Fruit fly (Drosophila melanogaster): ENCODE data around the gene pxb.

The pxb gene

DNA sequence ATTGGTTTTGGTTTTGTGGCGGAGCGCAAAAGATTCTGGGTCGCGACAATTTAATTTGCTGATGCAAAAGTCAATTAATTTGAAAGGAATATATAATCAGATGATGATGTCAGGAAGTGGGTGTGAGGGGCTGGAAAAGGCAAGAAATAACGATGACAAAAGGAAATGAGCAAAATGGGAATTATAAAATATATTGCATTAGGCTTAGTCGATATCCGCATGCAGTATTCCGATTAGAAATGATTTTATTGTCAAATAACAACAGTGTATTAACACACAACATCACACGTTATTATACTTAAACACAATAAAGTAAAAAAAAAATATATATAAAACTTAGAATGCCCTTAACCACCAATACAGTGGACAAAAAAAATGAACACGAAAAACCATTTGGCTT lies 65.5 kb downstream of the pxb start, which contains the start of gene CG34274:
CG34274 (plus strand) TSS at position 301 of the 400 bp plus-strand sequence.
- no peak for TF ChIP-seq CTCF (optimal IDR thresholded peaks at IDR 0.05)
- TF ChIP-seq CG8478 (optimal IDR thresholded peaks at IDR 0.05): no peak
